Worm (Caenorhabditis elegans) whole organism, mixed stage, embryonic: ENCODE results near the gene ets-4.

Source experiments
- bed-3 ChIP-seq: fragments of 200-800 bp; sonication (Bioruptor generic); optimal IDR thresholded peaks from 3 replicates; lab custom pipeline; 2018; ENCODE audit warnings: mild to moderate bottlenecking, missing genetic modification characterization, moderate library complexity, missing compliant biosample characterization
- blmp-1 ChIP-seq: fragments of 150-350 bp; optimal IDR thresholded peaks from 2 replicates; lab custom pipeline; 2014; ENCODE audit warnings: missing biosample characterization, missing genetic modification characterization
- ceh-43 ChIP-seq: fragments of 200-800 bp; sonication (Bioruptor generic); optimal IDR thresholded peaks from 2 replicates; lab custom pipeline; 2018; ENCODE audit warnings: mild to moderate bottlenecking, missing genetic modification characterization, moderate library complexity, missing compliant biosample characterization
- ceh-83 ChIP-seq: fragments of 200-800 bp; sonication (Bioruptor generic); optimal IDR thresholded peaks from 2 replicates; lab custom pipeline; 2018; ENCODE audit warnings: mild to moderate bottlenecking, missing genetic modification characterization, missing compliant biosample characterization
- ces-1 ChIP-seq: fragments of 150-350 bp; optimal IDR thresholded peaks from 2 replicates; lab custom pipeline; 2014; ENCODE audit warnings: missing biosample characterization, missing genetic modification reagents, missing genetic modification characterization
- drap-1 ChIP-seq: fragments of 200-800 bp; sonication (Bioruptor generic); optimal IDR thresholded peaks from 3 replicates; lab custom pipeline; 2018; ENCODE audit warnings: mild to moderate bottlenecking, missing genetic modification characterization, missing compliant biosample characterization
- elt-1 ChIP-seq: sonication (generic microtip); optimal IDR thresholded peaks from 2 replicates; lab custom pipeline; 2017; ENCODE audit warnings: missing genetic modification characterization, mild to moderate bottlenecking, missing compliant biosample characterization, antibody characterized with exemption, moderate library complexity, borderline replicate concordance; ENCODE audit not compliant: insufficient read depth
- elt-3 ChIP-seq: fragments of 150-350 bp; optimal IDR thresholded peaks from 2 replicates; lab custom pipeline; 2014; ENCODE audit warnings: missing biosample characterization, missing genetic modification characterization
- flh-1 ChIP-seq: fragments of 200-800 bp; sonication (Bioruptor generic); optimal IDR thresholded peaks from 2 replicates; lab custom pipeline; 2018; ENCODE audit warnings: mild to moderate bottlenecking, missing genetic modification characterization, moderate library complexity, missing compliant biosample characterization
- ham-2 ChIP-seq: fragments of 200-800 bp; sonication (Bioruptor generic); optimal IDR thresholded peaks from 2 replicates; lab custom pipeline; 2018; ENCODE audit warnings: mild to moderate bottlenecking, missing genetic modification characterization, missing compliant biosample characterization
- hlh-1 ChIP-seq: fragments of 150-350 bp; optimal IDR thresholded peaks from 2 replicates; lab custom pipeline; 2014; ENCODE audit warnings: missing biosample characterization, missing genetic modification reagents, missing genetic modification characterization
- lin-13 ChIP-seq: fragments of 150-350 bp; optimal IDR thresholded peaks from 2 replicates; lab custom pipeline; 2014; ENCODE audit warnings: missing biosample characterization, missing genetic modification characterization
- lin-32 ChIP-seq: fragments of 200-800 bp; sonication (Bioruptor generic); optimal IDR thresholded peaks from 2 replicates; lab custom pipeline; 2018; ENCODE audit warnings: mild to moderate bottlenecking, missing genetic modification characterization, missing compliant biosample characterization
- lsy-2 ChIP-seq: fragments of 150-350 bp; optimal IDR thresholded peaks from 2 replicates; lab custom pipeline; 2014; ENCODE audit warnings: missing biosample characterization, missing genetic modification characterization
- mab-5 ChIP-seq: fragments of 150-350 bp; optimal IDR thresholded peaks from 2 replicates; lab custom pipeline; 2014; ENCODE audit warnings: missing biosample characterization, missing genetic modification characterization
- mep-1 ChIP-seq: fragments of 150-350 bp; optimal IDR thresholded peaks from 2 replicates; lab custom pipeline; 2017; ENCODE audit warnings: missing biosample characterization, missing genetic modification reagents, missing genetic modification characterization, inconsistent platforms
- nhr-2 ChIP-seq: fragments of 150-350 bp; optimal IDR thresholded peaks from 2 replicates; lab custom pipeline; 2014; ENCODE audit warnings: missing biosample characterization, missing genetic modification characterization
- nhr-28 ChIP-seq: fragments of 150-350 bp; optimal IDR thresholded peaks from 2 replicates; lab custom pipeline; 2014; ENCODE audit warnings: missing biosample characterization, missing genetic modification characterization
- pha-4 ChIP-seq: fragments of 150-350 bp; optimal IDR thresholded peaks from 2 replicates; lab custom pipeline; 2018; ENCODE audit warnings: missing biosample characterization, missing genetic modification reagents, missing genetic modification characterization
- snpc-4 ChIP-seq: fragments of 150-350 bp; optimal IDR thresholded peaks from 2 replicates; lab custom pipeline; 2014; ENCODE audit warnings: missing biosample characterization, missing genetic modification characterization
- sptf-1 ChIP-seq: sonication (generic microtip); optimal IDR thresholded peaks from 2 replicates; lab custom pipeline; 2017; ENCODE audit warnings: mild to moderate bottlenecking, missing genetic modification characterization, moderate library complexity, missing compliant biosample characterization
- tbx-8 ChIP-seq: fragments of 200-800 bp; sonication (Bioruptor generic); optimal IDR thresholded peaks from 2 replicates; lab custom pipeline; 2018; ENCODE audit warnings: mild to moderate bottlenecking, missing genetic modification characterization, moderate library complexity, missing compliant biosample characterization
- unc-39 ChIP-seq: fragments of 150-350 bp; optimal IDR thresholded peaks from 2 replicates; lab custom pipeline; 2014; ENCODE audit warnings: missing biosample characterization, missing genetic modification characterization
- unc-62 ChIP-seq: fragments of 150-350 bp; optimal IDR thresholded peaks from 2 replicates; lab custom pipeline; 2014; ENCODE audit warnings: missing biosample characterization, missing genetic modification reagents, missing genetic modification characterization
- zip-8 ChIP-seq: fragments of 150-350 bp; optimal IDR thresholded peaks from 2 replicates; lab custom pipeline; 2014; ENCODE audit warnings: missing biosample characterization, missing genetic modification characterization
- ztf-11 ChIP-seq: fragments of 150-350 bp; optimal IDR thresholded peaks from 2 replicates; lab custom pipeline; 2014; ENCODE audit warnings: missing biosample characterization, missing genetic modification characterization

Gene ets-4

DNA sequence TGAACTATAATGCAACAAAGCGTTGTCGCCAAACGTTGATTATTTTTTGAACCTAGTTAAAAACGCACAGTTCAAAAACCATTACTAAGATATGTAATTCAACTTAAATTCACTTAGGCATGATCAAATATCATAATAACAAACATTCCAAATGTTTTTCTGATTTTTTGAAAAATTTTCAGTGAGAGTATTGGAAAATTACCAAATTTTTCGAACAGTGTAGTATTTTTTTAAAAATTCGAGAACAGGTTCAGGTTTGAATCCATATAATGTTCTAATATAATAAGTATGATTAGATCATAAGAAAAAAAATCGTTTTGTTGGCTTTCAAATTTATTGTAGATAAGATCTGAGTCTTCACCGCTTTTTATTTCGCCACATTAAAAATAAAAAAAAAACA, 35.0 kb downstream of the ets-4 start:
- TF ChIP-seq flh-1 (GFP tag; lab: Kevin White, UChicago) (no peak), unc-62 (GFP tag; lab: Kevin White, UChicago) (no peak)
- TF ChIP-seq, all 35 proteins: peak for 0

DNA sequence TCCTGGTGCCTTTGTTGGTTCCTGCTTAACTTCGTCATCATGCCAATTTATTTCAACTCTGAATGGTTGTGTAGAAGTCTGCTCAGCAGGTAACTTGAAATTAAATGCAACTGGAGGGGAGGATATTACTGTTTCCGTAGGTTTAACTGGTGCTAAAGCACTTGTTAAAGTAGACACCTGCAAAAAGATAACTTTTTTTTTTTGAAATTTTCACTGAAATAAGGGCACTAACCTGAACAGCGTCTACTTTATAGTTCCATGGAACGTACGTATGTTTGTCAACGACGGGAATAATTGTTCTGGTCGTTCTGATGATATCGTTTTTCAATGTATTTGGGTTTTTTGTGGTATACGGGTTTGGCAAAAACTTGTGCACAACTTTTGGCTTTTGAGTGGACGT, 41.8 kb downstream of the ets-4 start:
- TF ChIP-seq snpc-4: no peak
- TF ChIP-seq blmp-1 (tag; lab: Kevin White, UChicago): no peak
- no peak for TF ChIP-seq flh-1 (GFP tag; lab: Kevin White, UChicago)
- no peak for TF ChIP-seq hlh-1
- no peak for TF ChIP-seq bed-3 (GFP tag; lab: Kevin White, UChicago)
- no peak for TF ChIP-seq nhr-2 (tag; lab: Kevin White, UChicago)
- TF ChIP-seq elt-3 (tag; lab: Kevin White, UChicago): no peak
- no peak for TF ChIP-seq elt-1 (tag; lab: Kevin White, UChicago)
- no peak for TF ChIP-seq mab-5
- TF ChIP-seq lin-13 (tag; lab: Kevin White, UChicago): no peak
- no peak for TF ChIP-seq drap-1 (GFP tag; lab: Kevin White, UChicago)
- no peak for TF ChIP-seq ztf-11
- TF ChIP-seq lsy-2: no peak
- no peak for TF ChIP-seq zip-8

DNA sequence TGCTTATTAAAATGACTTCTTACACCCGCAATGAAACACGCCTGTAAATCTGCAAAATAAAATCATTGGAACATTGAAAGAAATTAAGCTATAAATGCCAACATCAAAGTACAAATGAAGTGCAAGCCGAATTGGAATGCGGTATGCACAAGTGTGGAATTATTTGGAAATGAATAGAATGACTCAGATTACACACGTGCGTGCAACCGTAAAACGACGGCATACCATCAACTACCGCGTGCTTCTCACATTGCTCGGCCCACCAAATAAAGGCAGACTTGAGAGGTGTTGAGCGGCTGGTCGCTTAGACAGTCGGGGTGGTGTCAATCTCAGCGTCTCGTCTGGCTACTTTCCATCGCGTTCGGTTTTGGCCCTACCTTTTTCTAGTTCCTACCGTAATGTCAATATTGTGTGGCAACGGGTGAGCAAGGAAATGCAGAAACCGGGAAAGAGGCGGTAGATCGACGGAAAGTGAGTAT, 43.7 kb downstream of the ets-4 start, which contains the start of gene aaim-1:
aaim-1 (minus strand) TSS at position 51 of the 479 bp plus-strand sequence.
- no peak for TF ChIP-seq nhr-28 (tag; lab: Kevin White, UChicago)
- TF ChIP-seq zip-8: no peak
- no peak for TF ChIP-seq ztf-11
- TF ChIP-seq snpc-4: no peak
- TF ChIP-seq elt-3 (tag; lab: Kevin White, UChicago): no peak
- no peak for TF ChIP-seq blmp-1 (tag; lab: Kevin White, UChicago)
- no peak for TF ChIP-seq nhr-2 (tag; lab: Kevin White, UChicago)
- TF ChIP-seq sptf-1 (tag; lab: Kevin White, UChicago): no peak
- TF ChIP-seq lin-13 (tag; lab: Kevin White, UChicago): no peak
- TF ChIP-seq ham-2: no peak

DNA sequence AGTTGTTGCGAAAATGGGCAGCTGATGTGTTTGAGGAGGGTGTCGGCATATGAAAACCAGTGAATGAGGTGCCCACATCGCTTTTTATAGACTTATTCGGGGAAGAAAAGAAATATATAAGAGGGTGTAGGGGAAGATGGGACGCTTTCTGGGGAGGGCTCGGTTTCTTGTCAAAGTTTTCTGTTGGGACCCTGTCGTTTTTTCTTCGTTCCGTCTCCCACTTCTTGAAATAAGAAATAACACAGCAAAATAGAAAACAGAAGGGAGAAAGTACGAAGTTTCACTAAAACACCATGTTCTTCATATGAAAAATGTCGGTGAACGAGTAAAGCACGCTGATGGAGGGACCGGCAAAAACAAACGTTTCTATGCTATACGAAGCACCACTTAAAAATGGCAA, 50.9 kb downstream of the ets-4 start, which contains the start of gene dop-3:
dop-3 (minus strand) TSS at position 101 of the 400 bp plus-strand sequence.
- TF ChIP-seq snpc-4 (no peak), flh-1 (GFP tag; lab: Kevin White, UChicago) (no peak), pha-4 (tag; lab: Kevin White, UChicago) (no peak), ceh-83 (GFP tag; lab: Kevin White, UChicago) (no peak), blmp-1 (tag; lab: Kevin White, UChicago) (no peak), zip-8 (no peak), lin-32 (GFP tag; lab: Kevin White, UChicago) (no peak), unc-39 (no peak), ztf-11 (no peak), mep-1 (no peak), drap-1 (GFP tag; lab: Kevin White, UChicago) (no peak), lin-13 (tag; lab: Kevin White, UChicago) (no peak), unc-62 (GFP tag; lab: Kevin White, UChicago) (no peak), ceh-43 (no peak), tbx-8 (GFP tag; lab: Kevin White, UChicago) (no peak), ces-1 (no peak), bed-3 (GFP tag; lab: Kevin White, UChicago) (no peak)
